Fruit fly (Drosophila melanogaster) whole organism, prepupa: ENCODE measurements around the gene CG31465.

Experiments used
- CG10631 ChIP-seq: fragments of 200-800 bp; sonication (Bioruptor generic); optimal IDR thresholded peaks from 2 replicates; lab custom pipeline; 2016; ENCODE audit warnings: missing biosample characterization, missing genetic modification characterization
- CG11902 ChIP-seq: fragments of 200-800 bp; sonication (Bioruptor generic); optimal IDR thresholded peaks from 3 replicates; lab custom pipeline; 2016; ENCODE audit warnings: missing biosample characterization, missing genetic modification characterization
- CG15336 ChIP-seq: fragments of 200-800 bp; sonication (Bioruptor generic); IDR thresholded peaks from 2 replicates; pipeline ENCODE4 v1.3.6; 2022; ENCODE audit warnings: missing biosample characterization, missing genetic modification characterization
- CG16779 ChIP-seq: fragments of 200-800 bp; sonication (Bioruptor generic); optimal IDR thresholded peaks from 3 replicates; lab custom pipeline; 2017; ENCODE audit warnings: missing biosample characterization, mild to moderate bottlenecking, missing genetic modification characterization
- Eip93F ChIP-seq: fragments of 200-800 bp; sonication (Bioruptor generic); optimal IDR thresholded peaks from 2 replicates; lab custom pipeline; 2016; ENCODE audit warnings: missing biosample characterization, mild to moderate bottlenecking, missing genetic modification characterization
- Gug ChIP-seq: fragments of 200-800 bp; sonication (Bioruptor generic); IDR thresholded peaks from 2 replicates; pipeline ENCODE4 v1.3.6; 2022; ENCODE audit warnings: missing biosample characterization, missing genetic modification characterization
- Hr39 ChIP-seq: fragments of 200-800 bp; sonication (Bioruptor generic); optimal IDR thresholded peaks from 2 replicates; lab custom pipeline; 2016; ENCODE audit warnings: missing biosample characterization, missing genetic modification characterization

dm6 chr3R:21913447-21913846 lies 32.8 kb downstream of the CG31465 start, which contains the start of gene Qsox2:
- TF ChIP-seq CG16779 (no peak), CG15336 (no peak), Gug (GFP tag; lab: Robert Waterston, UW) (no peak), Hr39 (no peak), Eip93F (GFP tag; lab: Kevin White, UChicago) (no peak), CG10631 (GFP tag; lab: Kevin White, UChicago) (no peak), CG11902 (GFP tag; lab: Kevin White, UChicago) (no peak)
